Worm (Caenorhabditis elegans): ENCODE results near the gene nhr-221.

DNA sequence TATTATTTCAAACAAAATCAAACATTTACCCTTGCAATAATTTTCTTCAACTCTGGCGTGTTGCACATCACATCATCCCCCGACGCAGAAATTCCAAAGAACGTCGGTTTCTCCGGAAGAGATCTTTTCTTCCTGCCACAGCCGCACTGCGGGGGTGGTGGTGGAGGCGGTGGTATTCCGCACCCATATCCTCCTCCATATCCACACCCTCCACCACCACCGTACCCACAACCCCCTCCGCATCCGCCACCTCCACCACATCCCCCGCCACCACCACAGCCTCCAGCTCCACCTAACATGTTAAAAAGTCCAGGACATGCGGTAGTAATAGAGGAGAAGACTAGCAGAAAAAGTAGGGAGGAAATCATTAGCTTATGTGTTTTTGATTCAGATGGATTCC is 19.7 kb upstream of the nhr-221 start, which contains the start of gene grl-29:
- no peak for TF ChIP-seq ztf-4 (tag; optimal IDR thresholded peaks at IDR 0.05)
- TF ChIP-seq ztf-11 (tag; optimal IDR thresholded peaks at IDR 0.05) = no peak
- no peak for TF ChIP-seq ZK546.5 (tag; optimal IDR thresholded peaks at IDR 0.05)
- TF ChIP-seq nhr-11 (tag; optimal IDR thresholded peaks at IDR 0.05) = no peak
- TF ChIP-seq mab-5 (tag; optimal IDR thresholded peaks at IDR 0.05) = no peak
- TF ChIP-seq egl-27 (tag; optimal IDR thresholded peaks at IDR 0.05) = no peak
- TF ChIP-seq ama-1 (optimal IDR thresholded peaks at IDR 0.05) = no peak
- TF ChIP-seq nhr-77 (tag; optimal IDR thresholded peaks at IDR 0.05) = no peak
- no peak for TF ChIP-seq snpc-4 (tag; optimal IDR thresholded peaks at IDR 0.05)
- no peak for TF ChIP-seq dmd-4 (tag; optimal IDR thresholded peaks at IDR 0.05)
- no peak for TF ChIP-seq nhr-237 (tag; optimal IDR thresholded peaks at IDR 0.05)
- TF ChIP-seq unc-62 (GFP tag; optimal IDR thresholded peaks at IDR 0.05) = no peak
